Fruit fly (Drosophila melanogaster): Measurements from ENCODE around the gene upd3.

- TF ChIP-seq jim (GFP tag; optimal IDR thresholded peaks at IDR 0.05) (no peak), h (GFP tag; optimal IDR thresholded peaks at IDR 0.05) (no peak), Abd-B (GFP tag; optimal IDR thresholded peaks at IDR 0.05) (no peak), CG9705 (GFP tag; optimal IDR thresholded peaks at IDR 0.05) (no peak), tai (GFP tag; optimal IDR thresholded peaks at IDR 0.05) (no peak), Dfd (GFP tag; optimal IDR thresholded peaks at IDR 0.05) (no peak), brk (GFP tag; optimal IDR thresholded peaks at IDR 0.05) (no peak), dl (GFP tag; optimal IDR thresholded peaks at IDR 0.05; ENCODE audit: insufficient read depth in 1 of 2, partially characterized antibody in 2 of 2) (peak in 1 of 2 experiments; percentile 49), Hr83 (GFP tag; optimal IDR thresholded peaks at IDR 0.05; ENCODE audit: poor library complexity, severe bottlenecking) (no peak), dsf (GFP tag; optimal IDR thresholded peaks at IDR 0.05; ENCODE audit: borderline replicate concordance) (no peak), foxo (GFP tag; optimal IDR thresholded peaks at IDR 0.05) (no peak), psq (GFP tag; optimal IDR thresholded peaks at IDR 0.05) (no peak)
These were observed at the start of gene upd3 for dm6 chrX:18276485-18277321.

Data from whole organism, wandering third instar larva.